Fruit fly (Drosophila melanogaster): Measurements from ENCODE around the gene CG43993.

dm6 chr3L:12062219-12062618 is 29.9 kb downstream of the CG43993 start:
- TF ChIP-seq pan (optimal IDR thresholded peaks at IDR 0.05) (no peak), usp (GFP tag; optimal IDR thresholded peaks at IDR 0.05) (no peak), psq (optimal IDR thresholded peaks at IDR 0.05) (no peak), Dll (optimal IDR thresholded peaks at IDR 0.05) (no peak), CG8478 (optimal IDR thresholded peaks at IDR 0.05) (no peak)
